Fruit fly (Drosophila melanogaster) whole organism, wandering third instar larva: ENCODE measurements around the gene pHCl-1.

Experiments used
- Abd-B ChIP-seq: fragments of >200 bp; optimal IDR thresholded peaks from 2 replicates; lab custom pipeline; 2017; ENCODE audit warnings: missing biosample characterization, missing genetic modification characterization
- CG32264 ChIP-seq: fragments of 200-800 bp; sonication (Bioruptor generic); optimal IDR thresholded peaks from 2 replicates; lab custom pipeline; 2016; ENCODE audit warnings: missing biosample characterization, missing genetic modification characterization
- CG9705 ChIP-seq: fragments of 200-800 bp; sonication (Bioruptor generic); optimal IDR thresholded peaks from 2 replicates; lab custom pipeline; 2018; ENCODE audit warnings: missing biosample characterization, mild to moderate bottlenecking, missing genetic modification characterization
- CrebA ChIP-seq: fragments of 200-800 bp; sonication (Bioruptor generic); optimal IDR thresholded peaks from 2 replicates; lab custom pipeline; 2016; ENCODE audit warnings: missing biosample characterization, mild to moderate bottlenecking, missing genetic modification characterization, borderline replicate concordance
- Dfd ChIP-seq: fragments of >200 bp; optimal IDR thresholded peaks from 2 replicates; lab custom pipeline; 2017; ENCODE audit warnings: missing biosample characterization, missing genetic modification characterization
- Dif ChIP-seq: fragments of 200-275, 200-300 bp; sonication (Bioruptor generic); optimal IDR thresholded peaks from 2 replicates; lab custom pipeline; 2018; ENCODE audit warnings: missing biosample characterization, missing genetic modification characterization; ENCODE audit not compliant: partially characterized antibody
- GATAd ChIP-seq: sonication (Bioruptor generic); optimal IDR thresholded peaks from 2 replicates; lab custom pipeline; 2016; ENCODE audit warnings: missing biosample characterization, missing genetic modification characterization
- HLH106 ChIP-seq: fragments of 200-800 bp; optimal IDR thresholded peaks from 3 replicates; lab custom pipeline; 2019; ENCODE audit warnings: missing biosample characterization, mild to moderate bottlenecking, missing genetic modification characterization, moderate library complexity
- Hnf4 ChIP-seq: fragments of 200-800 bp; sonication (Bioruptor generic); optimal IDR thresholded peaks from 2 replicates; lab custom pipeline; 2016; ENCODE audit warnings: missing biosample characterization, mild to moderate bottlenecking, missing genetic modification characterization
- Hr78 ChIP-seq: fragments of >200 bp; optimal IDR thresholded peaks from 2 replicates; lab custom pipeline; 2017; ENCODE audit warnings: missing biosample characterization, missing genetic modification characterization
- Hr83 ChIP-seq: fragments of 200-300 bp; sonication (Bioruptor generic); optimal IDR thresholded peaks from 2 replicates; lab custom pipeline; 2016; ENCODE audit warnings: missing biosample characterization, mild to moderate bottlenecking, missing genetic modification characterization, moderate library complexity; ENCODE audit not compliant: poor library complexity, severe bottlenecking
- Jra ChIP-seq: sonication (Bioruptor generic); optimal IDR thresholded peaks from 2 replicates; lab custom pipeline; 2016; ENCODE audit warnings: missing biosample characterization, missing genetic modification characterization
- Mio ChIP-seq: sonication (Bioruptor generic); optimal IDR thresholded peaks from 2 replicates; lab custom pipeline; 2016; ENCODE audit warnings: missing biosample characterization, missing genetic modification characterization
- Myc ChIP-seq: fragments of >200 bp; optimal IDR thresholded peaks from 2 replicates; lab custom pipeline; 2017
- N ChIP-seq: fragments of >200 bp; optimal IDR thresholded peaks from 2 replicates; lab custom pipeline; 2018; ENCODE audit warnings: missing biosample characterization, missing external identifiers, missing genetic modification characterization
- OdsH ChIP-seq: fragments of 200-800 bp; sonication (Bioruptor generic); optimal IDR thresholded peaks from 2 replicates; lab custom pipeline; 2016; ENCODE audit warnings: missing biosample characterization, mild to moderate bottlenecking, missing genetic modification characterization
- Rel ChIP-seq, 2 experiments: fragments of 200-800 bp; sonication (Bioruptor generic) in 1 of 2; optimal IDR thresholded peaks; 2 replicates in 1 of 2; 3 replicates in 1 of 2; lab custom pipeline; 2016 to 2019; ENCODE audit warnings: mild to moderate bottlenecking in 2 of 2, missing biosample characterization in 2 of 2, missing genetic modification characterization in 2 of 2, moderate library complexity in 1 of 2
- Sp1 ChIP-seq: fragments of 200-800 bp; sonication (Bioruptor generic); optimal IDR thresholded peaks from 3 replicates; lab custom pipeline; 2019; ENCODE audit warnings: missing biosample characterization, mild to moderate bottlenecking, missing genetic modification characterization, moderate library complexity
- Vsx2 ChIP-seq: fragments of 200-300, 225-300 bp; sonication (Bioruptor generic); optimal IDR thresholded peaks from 2 replicates; lab custom pipeline; 2018; ENCODE audit warnings: missing biosample characterization, missing genetic modification characterization; ENCODE audit not compliant: partially characterized antibody
- br ChIP-seq: fragments of 200-800 bp; sonication (Bioruptor generic); optimal IDR thresholded peaks from 2 replicates; lab custom pipeline; 2016; ENCODE audit warnings: missing biosample characterization, missing genetic modification characterization
- brk ChIP-seq: fragments of 200-800 bp; sonication (Bioruptor generic); optimal IDR thresholded peaks from 2 replicates; lab custom pipeline; 2016; ENCODE audit warnings: missing biosample characterization, mild to moderate bottlenecking, missing genetic modification characterization
- dl ChIP-seq, 2 experiments: fragments of 175-275, 200-275 bp in 1 of 2; fragments of 200-275 bp in 1 of 2; sonication (Bioruptor generic); optimal IDR thresholded peaks; lab custom pipeline; 2018; ENCODE audit warnings: mild to moderate bottlenecking in 2 of 2, missing biosample characterization in 2 of 2, missing genetic modification characterization in 2 of 2, moderate library complexity in 2 of 2; ENCODE audit not compliant: partially characterized antibody in 2 of 2, insufficient read depth in 1 of 2
- dmrt93B ChIP-seq: fragments of 200-800 bp; sonication (Bioruptor generic); optimal IDR thresholded peaks from 2 replicates; lab custom pipeline; 2018; ENCODE audit warnings: missing biosample characterization, mild to moderate bottlenecking, missing genetic modification characterization
- dsf ChIP-seq: sonication (Bioruptor generic); optimal IDR thresholded peaks from 2 replicates; lab custom pipeline; 2016; ENCODE audit warnings: missing biosample characterization, missing genetic modification characterization, borderline replicate concordance
- ey ChIP-seq: fragments of 200-800 bp; sonication (Bioruptor generic); optimal IDR thresholded peaks from 2 replicates; lab custom pipeline; 2016; ENCODE audit warnings: missing biosample characterization, missing genetic modification characterization
- foxo ChIP-seq, 2 experiments: fragments of 200-800 bp; sonication (Bioruptor generic); optimal IDR thresholded peaks; 2 replicates in 1 of 2; 3 replicates in 1 of 2; lab custom pipeline; 2016 to 2017; ENCODE audit warnings: missing biosample characterization in 2 of 2, missing genetic modification characterization in 2 of 2
- fru ChIP-seq: fragments of 200-800 bp; sonication (Bioruptor generic); optimal IDR thresholded peaks from 3 replicates; lab custom pipeline; 2016; ENCODE audit warnings: missing biosample characterization, mild to moderate bottlenecking, missing genetic modification characterization
- h ChIP-seq: fragments of 200-800 bp; sonication (Bioruptor generic); optimal IDR thresholded peaks from 3 replicates; lab custom pipeline; 2016; ENCODE audit warnings: missing biosample characterization, mild to moderate bottlenecking, missing genetic modification characterization
- jim ChIP-seq: fragments of 175-275, 200-325 bp; sonication (Bioruptor generic); optimal IDR thresholded peaks from 2 replicates; lab custom pipeline; 2016; ENCODE audit warnings: missing biosample characterization, mild to moderate bottlenecking, missing genetic modification characterization
- lola ChIP-seq: fragments of >200 bp; optimal IDR thresholded peaks from 2 replicates; lab custom pipeline; 2017; ENCODE audit warnings: missing biosample characterization, missing genetic modification characterization
- pan ChIP-seq: fragments of >200 bp; optimal IDR thresholded peaks from 2 replicates; lab custom pipeline; 2017
- psq ChIP-seq: fragments of 200-800 bp; sonication (Bioruptor generic); optimal IDR thresholded peaks from 3 replicates; lab custom pipeline; 2017; ENCODE audit warnings: missing biosample characterization, mild to moderate bottlenecking, missing genetic modification characterization, moderate library complexity
- rgr ChIP-seq: fragments of 200-800 bp; sonication (Bioruptor generic); optimal IDR thresholded peaks from 3 replicates; lab custom pipeline; 2016; ENCODE audit warnings: missing biosample characterization, mild to moderate bottlenecking, missing genetic modification characterization
- sage ChIP-seq: fragments of 200-800 bp; sonication (Bioruptor generic); optimal IDR thresholded peaks from 2 replicates; lab custom pipeline; 2016; ENCODE audit warnings: missing biosample characterization, mild to moderate bottlenecking, missing genetic modification characterization
- sv ChIP-seq: fragments of 200-800 bp; sonication (Bioruptor generic); optimal IDR thresholded peaks from 3 replicates; lab custom pipeline; 2016; ENCODE audit warnings: missing biosample characterization, missing genetic modification characterization
- tai ChIP-seq: sonication (Bioruptor generic); optimal IDR thresholded peaks from 2 replicates; lab custom pipeline; 2016; ENCODE audit warnings: missing biosample characterization, missing genetic modification characterization
- usp ChIP-seq: fragments of >200 bp; optimal IDR thresholded peaks from 2 replicates; lab custom pipeline; 2017; ENCODE audit warnings: missing biosample characterization, missing genetic modification characterization
- woc ChIP-seq: sonication (Bioruptor generic); optimal IDR thresholded peaks from 2 replicates; lab custom pipeline; 2016; ENCODE audit warnings: missing biosample characterization, mild to moderate bottlenecking, missing genetic modification characterization

The pHCl-1 gene

DNA sequence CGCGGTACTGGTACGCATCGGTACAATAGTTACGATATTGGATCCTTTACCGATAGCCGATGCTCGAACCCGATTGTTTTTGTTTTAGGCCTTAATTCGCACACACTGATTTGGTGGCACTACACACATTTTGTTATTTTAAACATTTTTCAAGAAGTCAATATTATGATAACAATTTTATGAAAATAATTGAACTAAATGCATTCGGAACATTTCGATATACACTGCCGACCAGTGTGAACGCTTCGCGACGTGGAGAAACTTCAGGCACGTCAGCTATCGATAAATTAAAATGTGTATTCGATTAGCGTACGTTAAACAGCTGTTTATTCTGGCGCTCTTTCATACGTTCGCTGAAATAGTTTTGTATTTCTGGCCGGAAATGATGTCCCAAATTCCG is 66.7 kb downstream of the pHCl-1 start, which contains the start of gene CG12713 (continued):
- no peak for TF ChIP-seq Rel (GFP tag; optimal IDR thresholded peaks at IDR 0.05; lab: Kevin White, UChicago)
- TF ChIP-seq Rel (tag; optimal IDR thresholded peaks at IDR 0.05; lab: Kevin White, UChicago): no peak
- TF ChIP-seq Hnf4 (GFP tag; lab: Kevin White, UChicago): peak; percentile 26
- no peak for TF ChIP-seq br
- no peak for TF ChIP-seq CG9705 (GFP tag; lab: Kevin White, UChicago)
- TF ChIP-seq psq (GFP tag; lab: Kevin White, UChicago): no peak
- TF ChIP-seq woc: peak; percentile 44
- TF ChIP-seq rgr (GFP tag; lab: Kevin White, UChicago): no peak
- TF ChIP-seq, all 38 proteins: peak for 5

DNA sequence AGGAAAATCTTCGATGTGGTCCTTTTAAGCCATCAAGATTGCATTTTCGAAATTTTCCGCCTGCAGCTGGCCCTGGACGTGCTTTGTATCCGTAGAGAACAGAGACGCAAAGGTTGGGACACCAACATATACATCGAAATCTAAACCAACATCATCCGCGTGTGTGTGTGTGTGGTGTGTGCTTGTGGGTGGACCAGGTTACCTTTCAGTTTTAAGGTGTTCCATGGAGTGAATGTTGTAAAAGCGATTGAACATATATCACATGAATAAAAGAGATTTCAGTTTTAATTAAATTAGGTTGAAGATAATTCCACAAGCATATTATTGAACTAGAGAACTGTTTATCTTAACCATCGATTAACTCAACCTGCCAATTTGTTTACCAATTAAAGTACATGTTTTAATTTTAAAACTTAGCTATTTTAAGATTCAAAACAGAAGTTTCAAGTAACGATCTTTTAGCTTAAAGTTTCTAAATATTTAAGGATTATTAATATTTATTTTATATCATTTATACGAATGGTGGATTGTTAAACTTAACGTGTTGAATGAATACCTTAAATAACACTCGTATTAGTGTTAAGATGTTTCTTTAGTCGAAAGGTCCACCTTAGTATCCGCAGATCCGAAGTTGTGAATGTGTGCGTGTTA is 71.7 kb downstream of the pHCl-1 start:
- TF ChIP-seq br (peak; percentile 63), brk (peak; percentile 57), HLH106 (tag; lab: Kevin White, UChicago) (peak; percentile 90), woc (peak; percentile 38), rgr (GFP tag; lab: Kevin White, UChicago) (peak; percentile 87), Mio (GFP tag; lab: Kevin White, UChicago) (no peak), Jra (GFP tag; lab: Kevin White, UChicago) (no peak), dsf (GFP tag; lab: Kevin White, UChicago) (no peak), tai (peak; percentile 15), foxo (GFP tag; optimal IDR thresholded peaks at IDR 0.05; lab: Kevin White, UChicago) (peak in 1 of 2 experiments; percentile 90), Sp1 (GFP tag; lab: Kevin White, UChicago) (peak; percentile 94), Hnf4 (GFP tag; lab: Kevin White, UChicago) (peak; percentile 61), Myc (lab: Kevin White, UChicago) (no peak), pan (lab: Kevin White, UChicago) (no peak), dl (GFP tag; optimal IDR thresholded peaks at IDR 0.05; lab: Kevin White, UChicago; ENCODE audit: insufficient read depth in 1 of 2, partially characterized antibody in 2 of 2) (no peak), Hr83 (no peak), CrebA (GFP tag; lab: Kevin White, UChicago) (no peak), fru (GFP tag; lab: Kevin White, UChicago) (peak; percentile 85), jim (GFP tag; lab: Kevin White, UChicago) (no peak), Rel (GFP tag; optimal IDR thresholded peaks at IDR 0.05; lab: Kevin White, UChicago) (no peak), Rel (tag; optimal IDR thresholded peaks at IDR 0.05; lab: Kevin White, UChicago) (peak; percentile 58), lola (GFP tag; lab: Kevin White, UChicago) (peak; percentile 12), Abd-B (GFP tag; lab: Kevin White, UChicago) (no peak), Hr78 (GFP tag; lab: Kevin White, UChicago) (no peak), ey (GFP tag; lab: Kevin White, UChicago) (peak; percentile 76), Dfd (GFP tag; lab: Kevin White, UChicago) (no peak), Dif (GFP tag; lab: Kevin White, UChicago) (no peak), GATAd (GFP tag; lab: Kevin White, UChicago) (no peak), h (GFP tag; lab: Kevin White, UChicago) (peak; percentile 81), sage (peak; percentile 29), dmrt93B (GFP tag; lab: Kevin White, UChicago) (peak; percentile 82), sv (GFP tag; lab: Kevin White, UChicago) (peak; percentile 40), Vsx2 (GFP tag; lab: Kevin White, UChicago) (no peak), usp (GFP tag; lab: Kevin White, UChicago) (no peak), CG9705 (GFP tag; lab: Kevin White, UChicago) (peak; percentile 72), N (no peak), OdsH (peak; percentile 88), CG32264 (no peak), psq (GFP tag; lab: Kevin White, UChicago) (peak; percentile 78)
